Fruit fly (Drosophila melanogaster) whole organism, prepupa: ENCODE data around the gene Mst85C.

ENCODE experiments used
- CG10631 ChIP-seq: fragments of 200-800 bp; sonication (Bioruptor generic); optimal IDR thresholded peaks from 2 replicates; lab custom pipeline; 2016; ENCODE audit warnings: missing biosample characterization, missing genetic modification characterization
- CG10669 ChIP-seq: fragments of 200-800 bp; sonication (Bioruptor generic); optimal IDR thresholded peaks from 3 replicates; lab custom pipeline; 2018; ENCODE audit warnings: missing biosample characterization, mild to moderate bottlenecking, missing genetic modification characterization, moderate library complexity
- CG15336 ChIP-seq: fragments of 200-800 bp; sonication (Bioruptor generic); IDR thresholded peaks from 2 replicates; pipeline ENCODE4 v1.3.6; 2022; ENCODE audit warnings: missing biosample characterization, missing genetic modification characterization
- CG3032 ChIP-seq: fragments of 200-800 bp; optimal IDR thresholded peaks from 2 replicates; lab custom pipeline; 2019; ENCODE audit warnings: missing biosample characterization, mild to moderate bottlenecking, missing genetic modification characterization, moderate library complexity
- CG31627 ChIP-seq: fragments of 200-800 bp; sonication (Bioruptor generic); optimal IDR thresholded peaks from 3 replicates; lab custom pipeline; 2016; ENCODE audit warnings: missing biosample characterization, missing genetic modification characterization
- CG32006 ChIP-seq: fragments of 200-800 bp; sonication (Bioruptor generic); optimal IDR thresholded peaks from 3 replicates; lab custom pipeline; 2017; ENCODE audit warnings: missing biosample characterization, mild to moderate bottlenecking, missing genetic modification characterization
- CG3919 ChIP-seq: fragments of 200-800 bp; sonication (Bioruptor generic); optimal IDR thresholded peaks from 3 replicates; lab custom pipeline; 2016; ENCODE audit warnings: missing biosample characterization, missing genetic modification characterization
- CG4318 ChIP-seq: fragments of 200-800 bp; sonication (Bioruptor generic); optimal IDR thresholded peaks from 3 replicates; lab custom pipeline; 2017; ENCODE audit warnings: missing biosample characterization, mild to moderate bottlenecking, missing genetic modification characterization
- CG6163 ChIP-seq: fragments of 200-800 bp; sonication (Bioruptor generic); IDR thresholded peaks from 3 replicates; pipeline ENCODE4 v1.3.6; 2022; ENCODE audit warnings: missing biosample characterization, missing genetic modification characterization
- CG6276 ChIP-seq: fragments of 200-800 bp; sonication (Bioruptor generic); optimal IDR thresholded peaks from 2 replicates; lab custom pipeline; 2017; ENCODE audit warnings: missing biosample characterization, mild to moderate bottlenecking, missing genetic modification characterization
- CG6792 ChIP-seq: fragments of 200-800 bp; sonication (Bioruptor generic); optimal IDR thresholded peaks from 3 replicates; lab custom pipeline; 2016; ENCODE audit warnings: missing biosample characterization, missing genetic modification characterization
- CG6854 ChIP-seq: fragments of 200-800 bp; sonication (Bioruptor generic); optimal IDR thresholded peaks from 2 replicates; lab custom pipeline; 2017; ENCODE audit warnings: missing biosample characterization, mild to moderate bottlenecking, missing genetic modification characterization
- CG7368 ChIP-seq: fragments of 200-800 bp; sonication (Bioruptor generic); optimal IDR thresholded peaks from 3 replicates; lab custom pipeline; 2016; ENCODE audit warnings: missing biosample characterization, missing genetic modification characterization
- CG8119 ChIP-seq: fragments of 200-800 bp; sonication (Bioruptor generic); IDR thresholded peaks from 3 replicates; pipeline ENCODE4 v1.3.6; 2022; ENCODE audit warnings: missing biosample characterization, missing genetic modification characterization
- CG8319 ChIP-seq: fragments of 200-800 bp; sonication (Bioruptor generic); optimal IDR thresholded peaks from 3 replicates; lab custom pipeline; 2016; ENCODE audit warnings: missing biosample characterization, missing genetic modification characterization
- CG9139 ChIP-seq: fragments of 200-800 bp; sonication (Bioruptor generic); optimal IDR thresholded peaks from 3 replicates; lab custom pipeline; 2017; ENCODE audit warnings: missing biosample characterization, mild to moderate bottlenecking, missing genetic modification characterization
- Eip75B ChIP-seq: fragments of 200-800 bp; sonication (Bioruptor generic); optimal IDR thresholded peaks from 3 replicates; lab custom pipeline; 2016; ENCODE audit warnings: missing biosample characterization, missing genetic modification characterization
- Eip78C ChIP-seq: fragments of 200-800 bp; sonication (Bioruptor generic); peaks from one replicate; lab custom pipeline; 2016; ENCODE audit warnings: missing biosample characterization, missing genetic modification characterization
- Eip93F ChIP-seq: fragments of 200-800 bp; sonication (Bioruptor generic); optimal IDR thresholded peaks from 2 replicates; lab custom pipeline; 2016; ENCODE audit warnings: missing biosample characterization, mild to moderate bottlenecking, missing genetic modification characterization
- Ets21C ChIP-seq: fragments of 200-800 bp; sonication (Bioruptor generic); optimal IDR thresholded peaks from 3 replicates; lab custom pipeline; 2016; ENCODE audit warnings: missing biosample characterization, missing genetic modification characterization
- Ets96B ChIP-seq: fragments of 200-800 bp; optimal IDR thresholded peaks from 2 replicates; lab custom pipeline; 2019; ENCODE audit warnings: missing biosample characterization, mild to moderate bottlenecking, missing genetic modification characterization, moderate library complexity
- Gug ChIP-seq: fragments of 200-800 bp; sonication (Bioruptor generic); IDR thresholded peaks from 2 replicates; pipeline ENCODE4 v1.3.6; 2022; ENCODE audit warnings: missing biosample characterization, missing genetic modification characterization
- Hr39 ChIP-seq: fragments of 200-800 bp; sonication (Bioruptor generic); optimal IDR thresholded peaks from 2 replicates; lab custom pipeline; 2016; ENCODE audit warnings: missing biosample characterization, missing genetic modification characterization
- Lpt ChIP-seq: fragments of 200-800 bp; sonication (Bioruptor generic); optimal IDR thresholded peaks from 3 replicates; lab custom pipeline; 2016; ENCODE audit warnings: missing biosample characterization, missing genetic modification characterization
- Met ChIP-seq: fragments of 200-800 bp; sonication (Bioruptor generic); optimal IDR thresholded peaks from 3 replicates; lab custom pipeline; 2016; ENCODE audit warnings: missing biosample characterization, missing genetic modification characterization
- Sox102F ChIP-seq: fragments of 200-800 bp; sonication (Bioruptor generic); optimal IDR thresholded peaks from 2 replicates; lab custom pipeline; 2016; ENCODE audit warnings: missing biosample characterization, mild to moderate bottlenecking, missing genetic modification characterization
- Sox15 ChIP-seq: fragments of 200-800 bp; sonication (Bioruptor generic); optimal IDR thresholded peaks from 3 replicates; lab custom pipeline; 2016; ENCODE audit warnings: missing biosample characterization, missing genetic modification characterization
- achi ChIP-seq: fragments of 200-800 bp; sonication (Bioruptor generic); optimal IDR thresholded peaks from 3 replicates; lab custom pipeline; 2016; ENCODE audit warnings: missing biosample characterization, missing genetic modification characterization
- acj6 ChIP-seq: fragments of 200-800 bp; sonication (Bioruptor generic); optimal IDR thresholded peaks from 3 replicates; lab custom pipeline; 2016; ENCODE audit warnings: missing biosample characterization, missing genetic modification characterization
- cyc ChIP-seq: fragments of 200-800 bp; sonication (Bioruptor generic); optimal IDR thresholded peaks from 3 replicates; lab custom pipeline; 2016; ENCODE audit warnings: missing biosample characterization, missing genetic modification characterization
- dsx ChIP-seq: fragments of 200-800 bp; optimal IDR thresholded peaks from 3 replicates; lab custom pipeline; 2019; ENCODE audit warnings: missing biosample characterization, mild to moderate bottlenecking, missing genetic modification characterization, moderate library complexity; ENCODE audit not compliant: poor library complexity, severe bottlenecking
- eg ChIP-seq: fragments of 200-800 bp; sonication (Bioruptor generic); IDR thresholded peaks from 3 replicates; pipeline ENCODE4 v1.3.6; 2022; ENCODE audit warnings: missing biosample characterization, missing genetic modification characterization
- esn ChIP-seq: fragments of 200-800 bp; sonication (Bioruptor generic); optimal IDR thresholded peaks from 2 replicates; lab custom pipeline; 2016; ENCODE audit warnings: missing biosample characterization, mild to moderate bottlenecking, missing genetic modification characterization, moderate library complexity
- fd59A ChIP-seq: fragments of 200-800 bp; sonication (Bioruptor generic); optimal IDR thresholded peaks from 2 replicates; lab custom pipeline; 2017; ENCODE audit warnings: missing biosample characterization, mild to moderate bottlenecking, missing genetic modification characterization, missing genetic modification reagents
- fd85E ChIP-seq: fragments of 200-800 bp; sonication (Bioruptor generic); optimal IDR thresholded peaks from 3 replicates; lab custom pipeline; 2016; ENCODE audit warnings: missing biosample characterization, missing genetic modification characterization
- fkh ChIP-seq: fragments of 200-800 bp; sonication (Bioruptor generic); optimal IDR thresholded peaks from 3 replicates; lab custom pipeline; 2017; ENCODE audit warnings: missing biosample characterization, mild to moderate bottlenecking, missing genetic modification characterization, moderate library complexity
- lz ChIP-seq: fragments of 200-800 bp; sonication (Bioruptor generic); optimal IDR thresholded peaks from 3 replicates; lab custom pipeline; 2016; ENCODE audit warnings: missing biosample characterization, missing genetic modification characterization
- net ChIP-seq: fragments of 200-800 bp; sonication (Bioruptor generic); optimal IDR thresholded peaks from 3 replicates; lab custom pipeline; 2016; ENCODE audit warnings: missing biosample characterization, missing genetic modification characterization
- pdm3 ChIP-seq: fragments of 200-800 bp; sonication (Bioruptor generic); optimal IDR thresholded peaks from 3 replicates; lab custom pipeline; 2016; ENCODE audit warnings: missing biosample characterization, missing genetic modification characterization
- salr ChIP-seq, 2 experiments: fragments of 200-800 bp; sonication (Bioruptor generic); optimal IDR thresholded peaks; 3 replicates each; lab custom pipeline; 2016 to 2018; ENCODE audit warnings: missing biosample characterization in 2 of 2, missing genetic modification characterization in 2 of 2, mild to moderate bottlenecking in 1 of 2
- ss ChIP-seq, 2 experiments: fragments of 200-800 bp; sonication (Bioruptor generic); optimal IDR thresholded peaks; 2 replicates in 1 of 2; 3 replicates in 1 of 2; lab custom pipeline; 2017 to 2018; ENCODE audit warnings: mild to moderate bottlenecking in 2 of 2, missing biosample characterization in 2 of 2, missing genetic modification characterization in 2 of 2, moderate library complexity in 1 of 2
- svp ChIP-seq: fragments of 200-800 bp; sonication (Bioruptor generic); peaks from one replicate; lab custom pipeline; 2016; ENCODE audit warnings: missing biosample characterization, missing genetic modification characterization
- topi ChIP-seq: fragments of 200-800 bp; sonication (Bioruptor generic); optimal IDR thresholded peaks from 3 replicates; lab custom pipeline; 2016; ENCODE audit warnings: missing biosample characterization, missing genetic modification characterization

Mst85C gene

DNA sequence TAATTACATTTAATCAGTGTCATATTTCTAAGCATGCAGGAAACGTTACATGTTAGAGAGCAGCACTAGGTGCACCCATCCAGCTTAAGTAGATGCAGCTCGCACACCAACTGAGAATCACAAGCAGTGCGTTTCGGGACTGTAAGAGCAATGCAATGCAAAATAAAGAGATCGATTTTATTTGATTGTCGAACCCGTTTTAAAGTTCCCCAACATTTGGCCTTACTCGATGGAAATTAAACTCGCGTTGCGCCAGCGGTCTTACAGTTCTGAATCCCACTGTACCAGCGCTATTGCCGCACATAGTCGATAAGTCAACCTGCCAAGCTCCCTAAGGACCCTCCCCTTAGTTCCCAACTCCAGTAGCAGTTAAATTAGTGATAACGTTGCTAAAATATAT lies 14.3 kb downstream of the Mst85C start (continued):
- TF ChIP-seq CG6792: peak; percentile 12
- TF ChIP-seq CG3919 (GFP tag; lab: Kevin White, UChicago): peak; percentile 50

DNA sequence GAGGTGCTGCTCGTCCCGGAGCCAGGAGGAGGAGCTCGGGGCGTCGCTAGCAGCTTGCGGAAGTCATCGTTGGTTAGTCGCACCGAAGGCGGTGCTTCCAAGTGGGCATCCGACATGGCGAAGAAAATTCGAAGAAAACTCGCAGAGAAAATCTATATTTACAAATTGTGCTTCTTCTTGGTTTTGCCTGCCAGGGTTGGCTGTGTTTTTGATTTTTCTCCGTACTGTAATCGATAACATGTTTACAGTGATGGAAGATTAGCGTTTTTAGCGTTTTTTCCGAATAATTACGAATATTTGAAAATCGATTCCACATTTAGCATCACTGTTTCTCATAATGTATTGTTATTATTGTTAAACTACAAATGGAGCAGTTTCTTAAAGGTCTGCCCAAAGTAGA lies 16.4 kb downstream of the Mst85C start, which contains the start of the genes beag and Ada:
beag (minus strand) TSS at position 205 of the 400 bp plus-strand sequence.
Ada (plus strand) TSS at position 310 of the 400 bp plus-strand sequence.
- peak; percentile 14 for TF ChIP-seq pdm3 (GFP tag; lab: Kevin White, UChicago)
- peak; percentile 5 for TF ChIP-seq CG3032 (tag; lab: Kevin White, UChicago)
- TF ChIP-seq esn (GFP tag; lab: Kevin White, UChicago): peak; percentile 35
- peak; percentile 34 for TF ChIP-seq CG31627 (GFP tag; lab: Kevin White, UChicago)
- TF ChIP-seq fd59A: no peak
- TF ChIP-seq fkh (GFP tag; lab: Kevin White, UChicago): peak; percentile 74
- no peak for TF ChIP-seq svp
- TF ChIP-seq net (GFP tag; lab: Kevin White, UChicago): no peak
- no peak for TF ChIP-seq salr (GFP tag; optimal IDR thresholded peaks at IDR 0.05; lab: Kevin White, UChicago)
- TF ChIP-seq CG10631 (GFP tag; lab: Kevin White, UChicago): no peak
- no peak for TF ChIP-seq Ets96B (tag; lab: Kevin White, UChicago)
- no peak for TF ChIP-seq Gug
- TF ChIP-seq Eip75B: no peak

DNA sequence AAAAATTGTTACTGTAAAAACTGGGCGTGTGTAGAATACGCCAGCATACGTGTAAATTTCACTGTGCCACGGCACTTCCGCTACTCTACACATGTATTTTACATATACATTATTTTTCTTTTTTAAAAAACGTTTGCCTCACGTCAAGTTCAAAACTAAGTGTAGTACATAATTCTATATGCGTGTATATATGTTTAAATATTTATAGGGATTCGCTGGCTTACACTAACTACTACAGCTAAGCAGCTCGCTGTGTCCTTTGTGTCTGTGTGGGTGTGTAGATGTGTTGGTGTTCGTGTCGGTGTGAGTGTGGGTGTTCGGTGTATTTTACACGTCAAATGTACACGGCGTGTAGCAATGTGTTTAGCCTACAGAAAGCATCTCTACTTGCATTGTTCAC lies 20.0 kb downstream of the Mst85C start:
- TF ChIP-seq achi (GFP tag; lab: Kevin White, UChicago) (no peak), CG3032 (tag; lab: Kevin White, UChicago) (no peak), Eip93F (no peak), CG6792 (no peak), cyc (GFP tag; lab: Kevin White, UChicago) (no peak), CG9139 (no peak), CG15336 (GFP tag; lab: Robert Waterston, UW) (no peak), Eip78C (GFP tag; lab: Kevin White, UChicago) (peak; percentile 16), fd85E (no peak), svp (peak; percentile 26), lz (GFP tag; lab: Kevin White, UChicago) (no peak)

DNA sequence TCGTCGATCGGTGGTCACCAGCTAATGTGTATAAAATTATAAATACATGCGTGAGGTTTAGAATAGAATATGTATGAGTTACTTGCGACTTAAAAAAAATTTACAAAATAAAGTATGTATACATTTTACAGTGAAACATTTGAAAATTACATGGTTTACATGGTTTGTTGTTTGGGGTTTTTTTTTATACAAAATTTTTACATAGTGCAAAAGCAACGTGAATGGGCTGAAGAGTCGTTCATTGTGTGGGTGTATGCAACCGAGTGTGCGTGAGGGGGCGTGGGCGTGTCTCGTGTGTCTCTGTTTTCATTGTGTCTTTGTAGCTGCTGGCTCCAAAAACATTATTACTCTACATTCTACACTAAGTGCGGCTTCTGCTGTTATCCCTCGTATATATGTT lies 21.4 kb downstream of the Mst85C start:
- TF ChIP-seq ss (GFP tag; optimal IDR thresholded peaks at IDR 0.05; lab: Kevin White, UChicago) (no peak), CG7368 (GFP tag; lab: Kevin White, UChicago) (no peak), CG6854 (GFP tag; lab: Kevin White, UChicago) (no peak), Sox15 (GFP tag; lab: Kevin White, UChicago) (no peak), CG10669 (GFP tag; lab: Kevin White, UChicago) (no peak), CG8319 (GFP tag; lab: Kevin White, UChicago) (no peak), fkh (GFP tag; lab: Kevin White, UChicago) (no peak), CG32006 (GFP tag; lab: Kevin White, UChicago) (no peak), CG4318 (GFP tag; lab: Kevin White, UChicago) (no peak), Lpt (GFP tag; lab: Kevin White, UChicago) (no peak), CG6792 (no peak), fd85E (no peak), dsx (GFP tag; lab: Kevin White, UChicago) (no peak), Sox102F (GFP tag; lab: Kevin White, UChicago) (no peak), CG8119 (no peak)

DNA sequence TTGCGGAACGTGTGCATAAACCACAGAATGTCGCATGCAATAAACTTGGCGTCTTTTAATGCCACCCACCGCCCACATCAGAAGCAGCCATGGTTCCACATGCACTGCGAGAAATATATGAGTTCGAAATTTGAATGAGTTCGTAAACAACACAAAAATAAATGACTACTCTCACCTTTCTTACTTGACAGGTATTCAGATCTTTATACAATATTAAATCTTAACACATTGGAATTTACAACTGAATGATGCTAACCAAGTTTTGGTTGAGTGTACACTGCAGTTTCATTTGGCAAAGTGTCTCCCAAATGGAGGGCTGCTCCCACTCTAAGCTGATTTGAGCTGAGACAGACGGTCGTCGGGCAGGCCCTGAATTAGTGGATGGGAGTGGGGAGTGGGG lies 26.5 kb downstream of the Mst85C start:
- TF ChIP-seq CG15336 (GFP tag; lab: Robert Waterston, UW) (0 out of 2 replicates have a peak, but pooled peaks have one; percentile 24), Eip78C (GFP tag; lab: Kevin White, UChicago) (peak; percentile 79), achi (GFP tag; lab: Kevin White, UChicago) (peak; percentile 39), CG8319 (GFP tag; lab: Kevin White, UChicago) (no peak), acj6 (GFP tag; lab: Kevin White, UChicago) (peak; percentile 45), CG6276 (GFP tag; lab: Kevin White, UChicago) (no peak), CG9139 (no peak), CG3919 (GFP tag; lab: Kevin White, UChicago) (peak; percentile 63), eg (GFP tag; lab: Robert Waterston, UW) (peak; percentile 54; the same call in 2 of the 3 replicates), fkh (GFP tag; lab: Kevin White, UChicago) (no peak), topi (GFP tag; lab: Kevin White, UChicago) (peak; percentile 16), CG7368 (GFP tag; lab: Kevin White, UChicago) (peak; percentile 29), CG6163 (peak; percentile 42; the same call in 1 of the 3 replicates), Gug (0 out of 2 replicates have a peak, but pooled peaks have one; percentile 20), Eip93F (no peak), Met (GFP tag; lab: Kevin White, UChicago) (peak; percentile 46), Hr39 (GFP tag; lab: Kevin White, UChicago) (peak; percentile 43), Ets96B (tag; lab: Kevin White, UChicago) (peak; percentile 57), CG6854 (GFP tag; lab: Kevin White, UChicago) (no peak), Ets21C (GFP tag; lab: Kevin White, UChicago) (no peak)
